Fruit fly (Drosophila melanogaster): ENCODE measurements around the gene Eip74EF.

Gene Eip74EF

dm6 chr3L:17513893-17514616 is 105.1 kb downstream of the Eip74EF start, which contains the start of the genes U4-U6-60K and CG7564:
TSS of gene U4-U6-60K (minus strand) at chr3L:17513912.
TSS of gene CG7564 (plus strand) at chr3L:17514298.
- TF ChIP-seq CG14655 (GFP tag; optimal IDR thresholded peaks at IDR 0.05), result no peak
- no peak for TF ChIP-seq CG17806 (tag; optimal IDR thresholded peaks at IDR 0.05)
- TF ChIP-seq CG8159 (tag; optimal IDR thresholded peaks at IDR 0.05), result peak; percentile 46
- peak; percentile 31 for TF ChIP-seq CG9948 (tag; optimal IDR thresholded peaks at IDR 0.05)
- no peak for TF ChIP-seq Pif1A (GFP tag; optimal IDR thresholded peaks at IDR 0.05)
- no peak for TF ChIP-seq CG4496 (GFP tag; IDR thresholded peaks at IDR 0.05)
- peak; percentile 54 for TF ChIP-seq Snoo (tag; optimal IDR thresholded peaks at IDR 0.05)
- no peak for TF ChIP-seq gl (tag; optimal IDR thresholded peaks at IDR 0.05)
- TF ChIP-seq rn (GFP tag; IDR thresholded peaks at IDR 0.05), result no peak
- TF ChIP-seq CG13204 (GFP tag; optimal IDR thresholded peaks at IDR 0.05), result no peak
- no peak for TF ChIP-seq CG8301 (tag; optimal IDR thresholded peaks at IDR 0.05)
- TF ChIP-seq EcR (GFP tag; optimal IDR thresholded peaks at IDR 0.05), result no peak
- no peak for TF ChIP-seq D1 (tag; optimal IDR thresholded peaks at IDR 0.05)
- TF ChIP-seq CG10348 (GFP tag; IDR thresholded peaks at IDR 0.05), result no peak
- no peak for TF ChIP-seq CG32121 (GFP tag; IDR thresholded peaks at IDR 0.05)
- peak; percentile 11 for TF ChIP-seq Pif1B (GFP tag; optimal IDR thresholded peaks at IDR 0.05)
- TF ChIP-seq fd96Ca (GFP tag; IDR thresholded peaks at IDR 0.05), result no peak; the same call in 2 of the 3 replicates
- 0 out of 2 replicates have a peak, but pooled peaks have one; percentile 19 for TF ChIP-seq Ets98B (GFP tag; IDR thresholded peaks at IDR 0.05)
- TF ChIP-seq CG15710 (tag; optimal IDR thresholded peaks at IDR 0.05), result peak; percentile 44
- TF ChIP-seq CG12605 (GFP tag; IDR thresholded peaks at IDR 0.05), result no peak
- peak; percentile 26 for TF ChIP-seq CG34367 (tag; optimal IDR thresholded peaks at IDR 0.05)

dm6 chr3L:17513492-17513891 is 105.6 kb downstream of the Eip74EF start:
- TF ChIP-seq rn (GFP tag; IDR thresholded peaks at IDR 0.05) (no peak), CG9948 (tag; optimal IDR thresholded peaks at IDR 0.05) (no peak), Pif1A (GFP tag; optimal IDR thresholded peaks at IDR 0.05) (no peak), CG8159 (tag; optimal IDR thresholded peaks at IDR 0.05) (no peak), Ets98B (GFP tag; IDR thresholded peaks at IDR 0.05) (no peak), CG10348 (GFP tag; IDR thresholded peaks at IDR 0.05) (no peak), Snoo (tag; optimal IDR thresholded peaks at IDR 0.05) (no peak), EcR (GFP tag; optimal IDR thresholded peaks at IDR 0.05) (no peak), CG15710 (tag; optimal IDR thresholded peaks at IDR 0.05) (no peak), CG13204 (GFP tag; optimal IDR thresholded peaks at IDR 0.05) (no peak)
